Fruit fly (Drosophila melanogaster) whole organism, prepupa: ENCODE data around the gene ghi.
A peak's percentile ranks its signal among the peaks of the same experiment; 100 is the strongest.

Experiments used
- CG10631 ChIP-seq: fragments of 200-800 bp; sonication (Bioruptor generic); optimal IDR thresholded peaks from 2 replicates; lab custom pipeline; 2016; ENCODE audit warnings: missing biosample characterization, missing genetic modification characterization
- CG10669 ChIP-seq: fragments of 200-800 bp; sonication (Bioruptor generic); optimal IDR thresholded peaks from 3 replicates; lab custom pipeline; 2018; ENCODE audit warnings: missing biosample characterization, mild to moderate bottlenecking, missing genetic modification characterization, moderate library complexity
- CG1621 ChIP-seq: fragments of 200-800 bp; sonication (Bioruptor generic); optimal IDR thresholded peaks from 3 replicates; lab custom pipeline; 2018; ENCODE audit warnings: missing biosample characterization, mild to moderate bottlenecking, missing genetic modification characterization
- CG16779 ChIP-seq: fragments of 200-800 bp; sonication (Bioruptor generic); optimal IDR thresholded peaks from 3 replicates; lab custom pipeline; 2017; ENCODE audit warnings: missing biosample characterization, mild to moderate bottlenecking, missing genetic modification characterization
- CG6808 ChIP-seq: fragments of 200-800 bp; sonication (Bioruptor generic); optimal IDR thresholded peaks from 3 replicates; lab custom pipeline; 2017; ENCODE audit warnings: missing biosample characterization, missing genetic modification characterization, mild to moderate bottlenecking, moderate library complexity, missing genetic modification reagents
- CG6854 ChIP-seq: fragments of 200-800 bp; sonication (Bioruptor generic); optimal IDR thresholded peaks from 2 replicates; lab custom pipeline; 2017; ENCODE audit warnings: missing biosample characterization, mild to moderate bottlenecking, missing genetic modification characterization
- CG8119 ChIP-seq: fragments of 200-800 bp; sonication (Bioruptor generic); IDR thresholded peaks from 3 replicates; pipeline ENCODE4 v1.3.6; 2022; ENCODE audit warnings: missing biosample characterization, missing genetic modification characterization
- Eip78C ChIP-seq: fragments of 200-800 bp; sonication (Bioruptor generic); peaks from one replicate; lab custom pipeline; 2016; ENCODE audit warnings: missing biosample characterization, missing genetic modification characterization
- Hr4 ChIP-seq: fragments of 200-800 bp; sonication (Bioruptor generic); optimal IDR thresholded peaks from 3 replicates; lab custom pipeline; 2016; ENCODE audit warnings: missing biosample characterization, missing genetic modification characterization
- Smox ChIP-seq: fragments of 200-800 bp; sonication (Bioruptor generic); optimal IDR thresholded peaks from 3 replicates; lab custom pipeline; 2016; ENCODE audit warnings: missing biosample characterization, missing genetic modification characterization
- Sox15 ChIP-seq: fragments of 200-800 bp; sonication (Bioruptor generic); optimal IDR thresholded peaks from 3 replicates; lab custom pipeline; 2016; ENCODE audit warnings: missing biosample characterization, missing genetic modification characterization
- achi ChIP-seq: fragments of 200-800 bp; sonication (Bioruptor generic); optimal IDR thresholded peaks from 3 replicates; lab custom pipeline; 2016; ENCODE audit warnings: missing biosample characterization, missing genetic modification characterization
- dsx ChIP-seq: fragments of 200-800 bp; optimal IDR thresholded peaks from 3 replicates; lab custom pipeline; 2019; ENCODE audit warnings: missing biosample characterization, mild to moderate bottlenecking, missing genetic modification characterization, moderate library complexity; ENCODE audit not compliant: poor library complexity, severe bottlenecking
- esn ChIP-seq: fragments of 200-800 bp; sonication (Bioruptor generic); optimal IDR thresholded peaks from 2 replicates; lab custom pipeline; 2016; ENCODE audit warnings: missing biosample characterization, mild to moderate bottlenecking, missing genetic modification characterization, moderate library complexity
- fd85E ChIP-seq: fragments of 200-800 bp; sonication (Bioruptor generic); optimal IDR thresholded peaks from 3 replicates; lab custom pipeline; 2016; ENCODE audit warnings: missing biosample characterization, missing genetic modification characterization
- fkh ChIP-seq: fragments of 200-800 bp; sonication (Bioruptor generic); optimal IDR thresholded peaks from 3 replicates; lab custom pipeline; 2017; ENCODE audit warnings: missing biosample characterization, mild to moderate bottlenecking, missing genetic modification characterization, moderate library complexity
- lz ChIP-seq: fragments of 200-800 bp; sonication (Bioruptor generic); optimal IDR thresholded peaks from 3 replicates; lab custom pipeline; 2016; ENCODE audit warnings: missing biosample characterization, missing genetic modification characterization
- ss ChIP-seq, 2 experiments: fragments of 200-800 bp; sonication (Bioruptor generic); optimal IDR thresholded peaks; 2 replicates in 1 of 2; 3 replicates in 1 of 2; lab custom pipeline; 2017 to 2018; ENCODE audit warnings: mild to moderate bottlenecking in 2 of 2, missing biosample characterization in 2 of 2, missing genetic modification characterization in 2 of 2, moderate library complexity in 1 of 2
- svp ChIP-seq: fragments of 200-800 bp; sonication (Bioruptor generic); peaks from one replicate; lab custom pipeline; 2016; ENCODE audit warnings: missing biosample characterization, missing genetic modification characterization
- vri ChIP-seq: fragments of 200-800 bp; sonication (Bioruptor generic); optimal IDR thresholded peaks from 3 replicates; lab custom pipeline; 2016; ENCODE audit warnings: missing biosample characterization, mild to moderate bottlenecking, missing genetic modification characterization

The ghi gene

dm6 chr3L:9497981-9498619 lies 46.4 kb downstream of the ghi start:
- no peak for TF ChIP-seq ss (GFP tag; optimal IDR thresholded peaks at IDR 0.05; lab: Kevin White, UChicago)
- no peak for TF ChIP-seq esn (GFP tag; lab: Kevin White, UChicago)
- no peak for TF ChIP-seq Sox15 (GFP tag; lab: Kevin White, UChicago)
- TF ChIP-seq achi (GFP tag; lab: Kevin White, UChicago) = no peak
- TF ChIP-seq svp (GFP tag; lab: Kevin White, UChicago) = peak; percentile 90
- TF ChIP-seq CG10669 (GFP tag; lab: Kevin White, UChicago) = no peak

- TF ChIP-seq CG1621 (tag; lab: Kevin White, UChicago) = no peak
- peak; percentile 13 for TF ChIP-seq vri (GFP tag; lab: Kevin White, UChicago)
- TF ChIP-seq CG6854 (GFP tag; lab: Kevin White, UChicago) = no peak
- no peak for TF ChIP-seq Hr4 (GFP tag; lab: Kevin White, UChicago)
- peak; percentile 82 for TF ChIP-seq svp (GFP tag; lab: Kevin White, UChicago)
- TF ChIP-seq lz (GFP tag; lab: Kevin White, UChicago) = no peak
- TF ChIP-seq, all 60 proteins: peak for 2
These were observed 48.5 kb downstream of the ghi start for dm6 chr3L:9499919-9500807.

dm6 chr3L:9501298-9501697 lies 49.6 kb downstream of the ghi start:
- TF ChIP-seq CG8119 (GFP tag; lab: Robert Waterston, UW) = no peak
- TF ChIP-seq dsx (GFP tag; lab: Kevin White, UChicago) = no peak
- TF ChIP-seq Smox (GFP tag; lab: Kevin White, UChicago) = no peak
- TF ChIP-seq fd85E (GFP tag; lab: Kevin White, UChicago) = no peak
- TF ChIP-seq CG16779 (tag; lab: Kevin White, UChicago) = no peak
- TF ChIP-seq Eip78C (GFP tag; lab: Kevin White, UChicago) = peak; percentile 23
- TF ChIP-seq CG10631 = no peak

- TF ChIP-seq fkh (GFP tag; lab: Kevin White, UChicago) (peak; percentile 39), CG6808 (no peak)
These were observed 50.6 kb downstream of the ghi start for dm6 chr3L:9502294-9502693.
